Worm (Caenorhabditis elegans): ENCODE data around the gene math-8.

DNA sequence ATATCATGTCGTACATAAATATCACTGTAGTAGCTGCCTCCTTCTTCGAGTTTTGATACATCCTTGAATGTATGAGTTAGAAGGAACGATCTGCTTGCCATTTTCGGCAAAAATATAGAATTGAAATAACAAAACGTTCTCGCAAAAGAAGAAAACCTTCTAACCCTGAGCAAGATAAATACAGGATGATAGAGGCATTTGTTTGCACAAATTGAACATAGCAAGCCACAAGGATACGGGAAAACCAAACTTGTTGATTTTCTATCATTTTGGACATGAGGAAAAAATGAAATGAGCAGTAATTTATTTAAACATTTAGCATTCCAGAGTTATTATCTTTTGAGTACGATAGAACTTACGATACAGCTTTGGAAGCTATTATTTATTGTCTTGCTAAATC, at the start of gene math-8:
- TF ChIP-seq egl-5 (tag; optimal IDR thresholded peaks at IDR 0.05) = no peak
- TF ChIP-seq elt-2 (tag; optimal IDR thresholded peaks at IDR 0.05) = no peak
- no peak for TF ChIP-seq egl-27 (tag; optimal IDR thresholded peaks at IDR 0.05)
- TF ChIP-seq skn-1 (tag; optimal IDR thresholded peaks at IDR 0.05) = no peak
- no peak for TF ChIP-seq nhr-28 (tag; optimal IDR thresholded peaks at IDR 0.05)
- no peak for TF ChIP-seq unc-39 (tag; optimal IDR thresholded peaks at IDR 0.05)
- no peak for TF ChIP-seq pqm-1 (tag; optimal IDR thresholded peaks at IDR 0.05)
- no peak for TF ChIP-seq fkh-10 (GFP tag; optimal IDR thresholded peaks at IDR 0.05)
- no peak for TF ChIP-seq ama-1 (optimal IDR thresholded peaks at IDR 0.05)
- TF ChIP-seq ceh-28 (tag; optimal IDR thresholded peaks at IDR 0.05) = no peak
- TF ChIP-seq zag-1 (tag; optimal IDR thresholded peaks at IDR 0.05) = no peak
- TF ChIP-seq lin-15B (tag; optimal IDR thresholded peaks at IDR 0.05) = no peak
